Fruit fly (Drosophila melanogaster) S2 (cell line): ENCODE measurements around the gene CG17930.

ENCODE experiments used
- CG8478 ChIP-seq: fragments of >200 bp; optimal IDR thresholded peaks from 2 replicates; lab custom pipeline; 2018
- CTCF ChIP-seq, 2 experiments: fragments of >200 bp; optimal IDR thresholded peaks; 2 replicates each; lab custom pipeline; 2018

dm6 chr3R:16316747-16317146 lies 10.9 kb upstream of the CG17930 start:
- TF ChIP-seq CG8478 (lab: Kevin White, UChicago) (no peak), CTCF (optimal IDR thresholded peaks at IDR 0.05; lab: Kevin White, UChicago) (no peak)
